Worm (Caenorhabditis elegans) whole organism, L4 larva: ENCODE data around the gene ZC374.2.
A peak's percentile ranks its signal among the peaks of the same experiment; 100 is the strongest.

Source experiments
- F49E8.2 ChIP-seq: sonication (generic microtip); optimal IDR thresholded peaks from 2 replicates; lab custom pipeline; 2016; ENCODE audit warnings: missing compliant biosample characterization, mild to moderate bottlenecking, missing genetic modification characterization, borderline replicate concordance
- R02D3.7 ChIP-seq: fragments of 150-350 bp; sonication (generic microtip); optimal IDR thresholded peaks from 3 replicates; lab custom pipeline; 2014; ENCODE audit warnings: missing biosample characterization, missing genetic modification characterization
- T26A8.4 ChIP-seq: fragments of 200-800 bp; sonication (Bioruptor generic); IDR thresholded peaks from 2 replicates; pipeline ENCODE4 v1.3.6; 2022; ENCODE audit warnings: missing genetic modification characterization, missing compliant biosample characterization
- Y5F2A.4 ChIP-seq: fragments of 200-800 bp; sonication (Bioruptor generic); optimal IDR thresholded peaks from 2 replicates; lab custom pipeline; 2018; ENCODE audit warnings: mild to moderate bottlenecking, missing genetic modification characterization, missing compliant biosample characterization
- Y75B8A.6 ChIP-seq: fragments of 200-800 bp; sonication (Bioruptor generic); IDR thresholded peaks from 2 replicates; pipeline ENCODE4 v1.3.6; 2022; ENCODE audit warnings: missing genetic modification reagents, missing genetic modification characterization, missing compliant biosample characterization
- aly-2 ChIP-seq: sonication (generic microtip); optimal IDR thresholded peaks from 2 replicates; lab custom pipeline; 2018; ENCODE audit warnings: missing biosample characterization, missing genetic modification characterization
- ceh-28 ChIP-seq: fragments of 150-350 bp; optimal IDR thresholded peaks from 2 replicates; lab custom pipeline; 2014; ENCODE audit warnings: missing biosample characterization, missing genetic modification reagents, missing genetic modification characterization
- ceh-82 ChIP-seq: sonication (generic microtip); optimal IDR thresholded peaks from 2 replicates; lab custom pipeline; 2017; ENCODE audit warnings: missing biosample characterization, missing genetic modification characterization
- daf-12 ChIP-seq: fragments of 150-350 bp; optimal IDR thresholded peaks from 2 replicates; lab custom pipeline; 2014; ENCODE audit warnings: missing biosample characterization, missing genetic modification reagents, missing genetic modification characterization
- daf-19 ChIP-seq: fragments of 200-800 bp; sonication (Bioruptor generic); conservative IDR thresholded peaks from 2 replicates; pipeline ENCODE4 v1.3.6; 2022; ENCODE audit warnings: missing genetic modification characterization, missing compliant biosample characterization
- dmd-6 ChIP-seq: fragments of 200-800 bp; sonication (Bioruptor generic); IDR thresholded peaks from 2 replicates; pipeline ENCODE4 v1.3.6; 2022; ENCODE audit warnings: missing genetic modification reagents, missing genetic modification characterization, missing compliant biosample characterization
- dmd-8 ChIP-seq: fragments of 200-800 bp; sonication (Bioruptor generic); IDR thresholded peaks from 2 replicates; pipeline ENCODE4 v1.3.6; 2022; ENCODE audit warnings: missing genetic modification characterization, missing compliant biosample characterization
- dmd-9 ChIP-seq: fragments of 200-800 bp; sonication (Bioruptor generic); IDR thresholded peaks from 2 replicates; pipeline ENCODE4 v1.3.6; 2022; ENCODE audit warnings: missing genetic modification reagents, missing genetic modification characterization, missing compliant biosample characterization
- fos-1 ChIP-seq: fragments of 150-350 bp; optimal IDR thresholded peaks from 2 replicates; lab custom pipeline; 2014; ENCODE audit warnings: missing biosample characterization, missing genetic modification characterization
- hlh-11 ChIP-seq: fragments of 200-800 bp; sonication (Bioruptor generic); optimal IDR thresholded peaks from 2 replicates; lab custom pipeline; 2018; ENCODE audit warnings: mild to moderate bottlenecking, missing genetic modification characterization, missing compliant biosample characterization
- lim-7 ChIP-seq: fragments of 200-800 bp; sonication (Bioruptor generic); IDR thresholded peaks from 2 replicates; pipeline ENCODE4 v1.3.6; 2022; ENCODE audit warnings: missing genetic modification characterization, missing compliant biosample characterization
- lin-13 ChIP-seq: fragments of 150-350 bp; optimal IDR thresholded peaks from 2 replicates; lab custom pipeline; 2014; ENCODE audit warnings: missing biosample characterization, missing genetic modification reagents, missing genetic modification characterization
- lin-38 ChIP-seq: fragments of 200-800 bp; sonication (Bioruptor generic); IDR thresholded peaks from 2 replicates; pipeline ENCODE4 v1.3.6; 2022; ENCODE audit warnings: missing genetic modification reagents, missing genetic modification characterization, missing compliant biosample characterization
- madf-9 ChIP-seq: fragments of 200-800 bp; sonication (Bioruptor generic); conservative IDR thresholded peaks from 2 replicates; pipeline ENCODE4 v1.3.6; 2022; ENCODE audit warnings: missing genetic modification reagents, missing genetic modification characterization, missing compliant biosample characterization
- mdl-1 ChIP-seq, 2 experiments: fragments of 150-350 bp in 1 of 2; sonication (generic microtip) in 1 of 2; optimal IDR thresholded peaks; 2 replicates each; lab custom pipeline; 2014 to 2017; ENCODE audit warnings: missing biosample characterization in 2 of 2, missing genetic modification characterization in 2 of 2
- mep-1 ChIP-seq: fragments of 150-350 bp; sonication (generic microtip); optimal IDR thresholded peaks from 3 replicates; lab custom pipeline; 2014; ENCODE audit warnings: missing biosample characterization, missing genetic modification characterization
- mes-2 ChIP-seq: sonication (generic microtip); optimal IDR thresholded peaks from 2 replicates; lab custom pipeline; 2016; ENCODE audit warnings: missing genotype, mild to moderate bottlenecking, missing genetic modification characterization, missing compliant biosample characterization; ENCODE audit not compliant: poor library complexity, severe bottlenecking
- mxl-2 ChIP-seq: fragments of 200-800 bp; sonication (Bioruptor generic); conservative IDR thresholded peaks from 2 replicates; pipeline ENCODE4 v1.3.6; 2022; ENCODE audit warnings: missing genetic modification reagents, missing genetic modification characterization, missing compliant biosample characterization
- nhr-10 ChIP-seq: fragments of 150-350 bp; optimal IDR thresholded peaks from 2 replicates; lab custom pipeline; 2014; ENCODE audit warnings: missing biosample characterization, missing genetic modification characterization
- nhr-28 ChIP-seq: fragments of 150-350 bp; optimal IDR thresholded peaks from 2 replicates; lab custom pipeline; 2014; ENCODE audit warnings: missing biosample characterization, missing genetic modification characterization
- nhr-77 ChIP-seq: fragments of 150-350 bp; optimal IDR thresholded peaks from 2 replicates; lab custom pipeline; 2014; ENCODE audit warnings: missing biosample characterization, missing genetic modification characterization
- php-3 ChIP-seq: fragments of 200-800 bp; sonication (Bioruptor generic); IDR thresholded peaks from 2 replicates; pipeline ENCODE4 v1.3.6; 2022; ENCODE audit warnings: missing genetic modification reagents, missing genetic modification characterization, missing compliant biosample characterization
- pqm-1 ChIP-seq: sonication (generic microtip); optimal IDR thresholded peaks from 2 replicates; lab custom pipeline; 2017; ENCODE audit warnings: missing biosample characterization, missing genetic modification characterization
- saeg-2 ChIP-seq: fragments of 200-800 bp; sonication (Bioruptor generic); IDR thresholded peaks from 2 replicates; pipeline ENCODE4 v1.3.6; 2022; ENCODE audit warnings: missing genetic modification reagents, missing genetic modification characterization, missing compliant biosample characterization
- sdz-12 ChIP-seq: fragments of 200-800 bp; sonication (Bioruptor generic); optimal IDR thresholded peaks from 2 replicates; lab custom pipeline; 2018; ENCODE audit warnings: mild to moderate bottlenecking, missing genetic modification characterization, missing compliant biosample characterization
- set-16 ChIP-seq: fragments of 200-800 bp; sonication (Bioruptor generic); IDR thresholded peaks from 2 replicates; pipeline ENCODE4 v1.3.6; 2022; ENCODE audit warnings: missing genetic modification reagents, missing genetic modification characterization, missing compliant biosample characterization
- skn-1 ChIP-seq: fragments of 150-350 bp; optimal IDR thresholded peaks from 2 replicates; lab custom pipeline; 2014; ENCODE audit warnings: missing biosample characterization, missing genetic modification characterization
- spr-1 ChIP-seq: sonication (generic microtip); optimal IDR thresholded peaks from 2 replicates; lab custom pipeline; 2016; ENCODE audit warnings: mild to moderate bottlenecking, missing genetic modification characterization, missing compliant biosample characterization
- unc-62 ChIP-seq, 3 experiments: fragments of 150-350 bp in 1 of 3; sonication (generic microtip); optimal IDR thresholded peaks in 2 of 3; peaks in 1 of 3; 1 replicate in 1 of 3; 2 replicates in 2 of 3; lab custom pipeline; 2014 to 2017; ENCODE audit warnings: missing biosample characterization in 3 of 3, missing genetic modification characterization in 3 of 3, missing genetic modification reagents in 3 of 3, missing genotype in 1 of 3
- zip-2 ChIP-seq: fragments of 150-350 bp; optimal IDR thresholded peaks from 2 replicates; lab custom pipeline; 2014; ENCODE audit warnings: missing biosample characterization, missing genetic modification characterization
- ztf-7 ChIP-seq: fragments of 150-350 bp; optimal IDR thresholded peaks from 2 replicates; lab custom pipeline; 2014; ENCODE audit warnings: missing biosample characterization, missing genetic modification characterization

The ZC374.2 gene

DNA sequence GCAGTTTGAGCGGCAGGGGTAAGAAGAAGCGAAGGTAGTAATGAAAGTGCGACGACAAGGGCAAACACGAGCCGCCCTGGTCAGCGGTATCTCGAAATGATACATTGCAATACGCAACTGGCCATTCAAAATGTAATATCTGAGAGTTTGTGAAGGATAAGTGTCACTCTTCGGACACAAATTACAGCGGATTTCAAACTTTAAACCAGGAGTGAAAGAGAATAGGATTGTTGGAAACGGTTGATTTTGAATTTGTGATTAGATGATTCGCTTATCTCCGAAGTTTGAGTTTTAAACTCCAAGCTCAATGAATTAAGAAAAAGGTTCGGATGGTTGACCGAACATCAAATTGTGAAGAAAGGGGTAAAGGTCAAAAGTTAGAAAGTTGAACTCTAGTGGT is at the start of gene ZC374.2:
Gene ZC374.2 (minus strand): TSS at position 101 of the 400 bp plus-strand sequence.
- TF ChIP-seq lim-7 (GFP tag; lab: Robert Waterston, UW) (no peak), nhr-77 (tag; lab: Kevin White, UChicago) (no peak), Y5F2A.4 (GFP tag; lab: Kevin White, UChicago) (no peak), T26A8.4 (GFP tag; lab: Robert Waterston, UW) (no peak), ceh-28 (tag; lab: Kevin White, UChicago) (no peak), F49E8.2 (tag; lab: Kevin White, UChicago) (no peak), pqm-1 (tag; lab: Kevin White, UChicago) (no peak), mes-2 (tag; lab: Kevin White, UChicago) (no peak), dmd-8 (GFP tag; lab: Robert Waterston, UW) (no peak), madf-9 (GFP tag; lab: Robert Waterston, UW) (no peak), R02D3.7 (tag; lab: Kevin White, UChicago) (no peak), zip-2 (tag; lab: Kevin White, UChicago) (no peak), nhr-10 (no peak), ztf-7 (tag; lab: Kevin White, UChicago) (no peak), lin-13 (GFP tag; lab: Kevin White, UChicago) (no peak), hlh-11 (tag; lab: Kevin White, UChicago) (no peak), ceh-82 (no peak)
- TF ChIP-seq, all 104 proteins: peak for 0

DNA sequence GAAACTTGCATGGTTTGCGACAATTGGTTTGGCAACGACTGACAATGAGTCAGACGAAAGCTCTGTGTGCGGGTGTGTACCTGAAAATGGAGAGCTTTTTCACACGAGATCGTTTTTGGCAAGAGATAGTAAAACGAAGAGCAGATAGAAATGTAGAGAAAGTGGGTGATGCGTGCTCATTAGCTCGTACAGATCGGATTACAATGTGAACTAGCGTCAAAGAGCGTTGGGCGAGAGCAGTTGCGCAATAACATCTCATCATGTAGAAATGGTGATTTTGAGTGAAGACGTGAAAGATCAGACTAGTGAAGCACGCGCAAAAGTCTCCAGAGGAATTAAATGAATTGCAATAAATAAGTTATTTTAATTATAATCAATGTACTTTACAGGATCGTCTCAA is 47.9 kb upstream of the ZC374.2 start, which contains the start of gene flp-2:
Gene flp-2 (minus strand): TSS at position 101 of the 400 bp plus-strand sequence.
- TF ChIP-seq pqm-1 (tag; lab: Kevin White, UChicago) = no peak
- no peak for TF ChIP-seq skn-1 (tag; lab: Kevin White, UChicago)
- no peak for TF ChIP-seq Y75B8A.6 (GFP tag; lab: Robert Waterston, UW)
- TF ChIP-seq lim-7 (GFP tag; lab: Robert Waterston, UW) = no peak
- no peak for TF ChIP-seq spr-1 (tag; lab: Kevin White, UChicago)
- no peak for TF ChIP-seq aly-2 (tag; lab: Kevin White, UChicago)
- TF ChIP-seq fos-1 = no peak
- TF ChIP-seq sdz-12 (GFP tag; lab: Kevin White, UChicago) = no peak
- TF ChIP-seq unc-62 (GFP tag; optimal IDR thresholded peaks at IDR 0.05 in 1 of 2; lab: Kevin White, UChicago) = no peak
- no peak for TF ChIP-seq unc-62 (tag; optimal IDR thresholded peaks at IDR 0.05; lab: Kevin White, UChicago)

DNA sequence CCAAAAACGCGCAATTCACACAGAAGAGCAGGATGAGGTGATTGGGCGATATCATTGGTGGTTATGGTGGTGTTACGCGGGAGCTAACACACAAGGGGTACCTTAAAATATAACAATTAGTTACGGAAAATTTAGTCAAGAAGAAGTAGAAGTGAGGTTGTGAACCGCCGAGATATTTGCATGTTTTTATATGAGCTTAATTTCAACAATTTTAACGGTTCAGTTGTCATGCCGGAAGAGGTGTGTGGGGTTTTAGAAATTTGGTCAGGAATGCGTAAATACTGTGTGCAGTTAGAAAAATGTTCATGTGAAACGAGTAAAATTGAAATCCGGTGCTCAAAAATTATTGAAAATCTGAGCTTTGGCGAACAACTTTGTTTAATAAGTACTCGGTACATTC is 45.6 kb upstream of the ZC374.2 start, which contains the start of gene flp-3:
Gene flp-3 (minus strand): TSS at position 101 of the 400 bp plus-strand sequence.
- TF ChIP-seq php-3 (GFP tag; lab: Robert Waterston, UW) = no peak
- peak in 1 of 2 experiments; percentile 35 for TF ChIP-seq unc-62 (GFP tag; optimal IDR thresholded peaks at IDR 0.05 in 1 of 2; lab: Kevin White, UChicago)
- no peak for TF ChIP-seq unc-62 (tag; optimal IDR thresholded peaks at IDR 0.05; lab: Kevin White, UChicago)

DNA sequence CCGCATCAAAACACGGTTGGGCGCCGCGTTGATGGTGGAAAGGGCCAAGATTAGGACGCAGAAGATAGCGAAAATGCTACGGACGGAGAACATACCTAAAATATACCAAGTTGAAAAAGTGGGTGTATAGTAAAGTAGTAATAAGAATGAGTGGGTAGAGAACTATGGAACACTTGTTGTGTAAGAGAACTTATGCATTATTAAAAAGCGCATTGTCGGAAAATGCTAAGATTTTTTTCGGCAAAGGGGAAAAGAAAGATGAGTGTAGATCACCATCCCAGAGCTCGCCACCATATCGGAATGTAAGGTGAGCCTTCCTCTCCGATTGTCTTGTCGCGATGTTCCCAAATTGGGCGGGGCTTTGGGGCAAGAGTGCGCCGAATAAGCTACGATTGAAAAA is 40.6 kb upstream of the ZC374.2 start, which contains the start of gene flp-28:
Gene flp-28 (minus strand): TSS at position 101 of the 400 bp plus-strand sequence.
- no peak for TF ChIP-seq mxl-2 (GFP tag; lab: Robert Waterston, UW)
- no peak for TF ChIP-seq mdl-1 (tag; optimal IDR thresholded peaks at IDR 0.05; lab: Kevin White, UChicago)
- TF ChIP-seq daf-12 (tag; lab: Kevin White, UChicago) = no peak
- no peak for TF ChIP-seq dmd-9 (GFP tag; lab: Robert Waterston, UW)
- no peak for TF ChIP-seq nhr-28
- TF ChIP-seq mep-1 (tag; lab: Kevin White, UChicago) = no peak
- no peak for TF ChIP-seq spr-1 (tag; lab: Kevin White, UChicago)
- TF ChIP-seq lin-38 (GFP tag; lab: Robert Waterston, UW) = no peak
- no peak for TF ChIP-seq F49E8.2 (tag; lab: Kevin White, UChicago)
- no peak for TF ChIP-seq set-16 (GFP tag; lab: Robert Waterston, UW)
- 0 out of 2 replicates have a peak, but pooled peaks have one; percentile 30 for TF ChIP-seq daf-19
- TF ChIP-seq unc-62 (GFP tag; optimal IDR thresholded peaks at IDR 0.05 in 1 of 2; lab: Kevin White, UChicago) = peak in 1 of 2 experiments; percentile 26
- no peak for TF ChIP-seq unc-62 (tag; optimal IDR thresholded peaks at IDR 0.05; lab: Kevin White, UChicago)
- no peak for TF ChIP-seq saeg-2 (GFP tag; lab: Robert Waterston, UW)
- TF ChIP-seq dmd-6 (GFP tag; lab: Robert Waterston, UW) = no peak
- TF ChIP-seq, all 104 proteins: peak for 2
